Worm (Caenorhabditis elegans): Measurements from ENCODE around the gene pmp-4.

pmp-4 gene

ce11 chrIV:17380061-17380680 lies 25.3 kb downstream of the pmp-4 start, which contains the start of the genes C30H6.9 and dlat-2 (continued):
- no peak for TF ChIP-seq die-1 (tag; optimal IDR thresholded peaks at IDR 0.05)
- no peak for TF ChIP-seq dpl-1 (GFP tag; optimal IDR thresholded peaks at IDR 0.05)
- no peak for TF ChIP-seq egl-18 (GFP tag; IDR thresholded peaks at IDR 0.05)
- no peak for TF ChIP-seq ama-1 (optimal IDR thresholded peaks at IDR 0.05)
- TF ChIP-seq ama-1 (GFP tag; optimal IDR thresholded peaks at IDR 0.05), result no peak
- no peak for TF ChIP-seq pbrm-1 (GFP tag; IDR thresholded peaks at IDR 0.05)
- no peak for TF ChIP-seq tbx-9 (tag; optimal IDR thresholded peaks at IDR 0.05; ENCODE audit: borderline replicate concordance)
- no peak for TF ChIP-seq ceh-27 (GFP tag; optimal IDR thresholded peaks at IDR 0.05)
- no peak for TF ChIP-seq B0019.2 (GFP tag; conservative IDR thresholded peaks at IDR 0.05)
- peak; percentile 24 for TF ChIP-seq snpc-4 (GFP tag; optimal IDR thresholded peaks at IDR 0.05)
- TF ChIP-seq snpc-4 (tag; optimal IDR thresholded peaks at IDR 0.05), result peak in 3 of 4 experiments; percentile 72 to 84 (median 83)
- TF ChIP-seq mcd-1 (GFP tag; IDR thresholded peaks at IDR 0.05), result peak; percentile 77
- no peak for TF ChIP-seq tlf-1 (GFP tag; optimal IDR thresholded peaks at IDR 0.05)
- TF ChIP-seq aptf-3 (GFP tag; IDR thresholded peaks at IDR 0.05), result no peak
- TF ChIP-seq dox-1 (GFP tag; IDR thresholded peaks at IDR 0.05), result peak; percentile 44; the same call in 1 of the 2 replicates
- TF ChIP-seq K12H6.12 (tag; optimal IDR thresholded peaks at IDR 0.05), result no peak
- no peak for TF ChIP-seq mxl-1 (tag; optimal IDR thresholded peaks at IDR 0.05)
- TF ChIP-seq ZK185.1 (tag; optimal IDR thresholded peaks at IDR 0.05; ENCODE audit: poor library complexity, severe bottlenecking), result no peak
- TF ChIP-seq attf-6 (GFP tag; IDR thresholded peaks at IDR 0.05), result peak; percentile 65; the same call in 1 of the 2 replicates
- no peak for TF ChIP-seq egrh-3 (GFP tag; IDR thresholded peaks at IDR 0.05)
- peak; percentile 62 for TF ChIP-seq madf-6 (GFP tag; IDR thresholded peaks at IDR 0.05)
- TF ChIP-seq efl-1 (GFP tag; optimal IDR thresholded peaks at IDR 0.05), result no peak
- TF ChIP-seq Y95B8A.8 (GFP tag; IDR thresholded peaks at IDR 0.05), result no peak
- TF ChIP-seq ceh-91 (GFP tag; IDR thresholded peaks at IDR 0.05), result no peak
- no peak for TF ChIP-seq Y56A3A.18 (GFP tag; IDR thresholded peaks at IDR 0.05)
- no peak for TF ChIP-seq lin-26 (GFP tag; IDR thresholded peaks at IDR 0.05)
- no peak for TF ChIP-seq him-1 (tag; optimal IDR thresholded peaks at IDR 0.05)
- TF ChIP-seq snpc-1.1 (tag; optimal IDR thresholded peaks at IDR 0.05; ENCODE audit: insufficient read depth), result no peak
- TF ChIP-seq ceh-100 (GFP tag; IDR thresholded peaks at IDR 0.05), result no peak
- no peak for TF ChIP-seq zfh-2 (GFP tag; conservative IDR thresholded peaks at IDR 0.05)
- TF ChIP-seq egl-44 (GFP tag; IDR thresholded peaks at IDR 0.05), result no peak
- TF ChIP-seq T26A5.8 (tag; optimal IDR thresholded peaks at IDR 0.05), result no peak
- TF ChIP-seq sea-2 (GFP tag; IDR thresholded peaks at IDR 0.05), result no peak
- no peak for TF ChIP-seq F23B12.7 (tag; optimal IDR thresholded peaks at IDR 0.05; ENCODE audit: insufficient read depth)
- TF ChIP-seq B0261.1 (tag; optimal IDR thresholded peaks at IDR 0.05), result no peak
- no peak for TF ChIP-seq repo-1 (tag; optimal IDR thresholded peaks at IDR 0.05)
- TF ChIP-seq cebp-1 (GFP tag; IDR thresholded peaks at IDR 0.05), result no peak
- no peak for TF ChIP-seq cebp-1 (tag; optimal IDR thresholded peaks at IDR 0.05)
- TF ChIP-seq hmg-20 (GFP tag; IDR thresholded peaks at IDR 0.05), result no peak
- no peak for TF ChIP-seq hsf-1 (GFP tag; IDR thresholded peaks at IDR 0.05)
- TF ChIP-seq rec-8 (tag; optimal IDR thresholded peaks at IDR 0.05), result no peak
- no peak for TF ChIP-seq athp-1 (tag; optimal IDR thresholded peaks at IDR 0.05)
- no peak for TF ChIP-seq nhr-27 (tag; optimal IDR thresholded peaks at IDR 0.05)
- TF ChIP-seq lsl-1 (GFP tag; optimal IDR thresholded peaks at IDR 0.05), result peak; percentile 73
- TF ChIP-seq ztf-6 (GFP tag; IDR thresholded peaks at IDR 0.05), result no peak
- no peak for TF ChIP-seq F55B11.4 (tag; optimal IDR thresholded peaks at IDR 0.05; ENCODE audit: borderline replicate concordance, insufficient read depth)
- no peak for TF ChIP-seq unc-130 (GFP tag; optimal IDR thresholded peaks at IDR 0.05)
- TF ChIP-seq nhr-80 (tag; optimal IDR thresholded peaks at IDR 0.05), result no peak
- no peak for TF ChIP-seq nfya-1 (tag; optimal IDR thresholded peaks at IDR 0.05; ENCODE audit: borderline replicate concordance, insufficient read depth)
